Fruit fly (Drosophila melanogaster) whole organism, embryonic: ENCODE measurements around the gene p24-1.
A peak's percentile ranks its signal among the peaks of the same experiment; 100 is the strongest.

Source experiments
- Bteb2 ChIP-seq: fragments of 200-800 bp; sonication (Bioruptor generic); optimal IDR thresholded peaks from 2 replicates; lab custom pipeline; 2016; ENCODE audit warnings: missing biosample characterization, missing genetic modification characterization
- CG10654 ChIP-seq: fragments of 200-800 bp; sonication (Bioruptor generic); optimal IDR thresholded peaks from 2 replicates; lab custom pipeline; 2016; ENCODE audit warnings: missing biosample characterization, missing genetic modification characterization
- CG11398 ChIP-seq: fragments of 200-800 bp; sonication (Bioruptor generic); optimal IDR thresholded peaks from 2 replicates; lab custom pipeline; 2016; ENCODE audit warnings: missing biosample characterization, missing genetic modification characterization
- CG11504 ChIP-seq: fragments of 200-800 bp; sonication (Bioruptor generic); optimal IDR thresholded peaks from 3 replicates; lab custom pipeline; 2019; ENCODE audit warnings: missing biosample characterization, mild to moderate bottlenecking, missing genetic modification characterization, moderate library complexity
- CG12391 ChIP-seq: fragments of 200-800 bp; sonication (Bioruptor generic); optimal IDR thresholded peaks from 3 replicates; lab custom pipeline; 2018; ENCODE audit warnings: missing biosample characterization, mild to moderate bottlenecking, missing genetic modification characterization, moderate library complexity
- CG12769 ChIP-seq: fragments of 200-800 bp; sonication (Bioruptor generic); optimal IDR thresholded peaks from 2 replicates; lab custom pipeline; 2019; ENCODE audit warnings: missing biosample characterization, mild to moderate bottlenecking, missing genetic modification characterization, moderate library complexity
- CG12942 ChIP-seq: fragments of 200-800 bp; sonication (Bioruptor generic); optimal IDR thresholded peaks from 3 replicates; lab custom pipeline; 2016; ENCODE audit warnings: missing biosample characterization, missing genetic modification characterization
- CG14050 ChIP-seq: fragments of 200-800 bp; sonication (Bioruptor generic); IDR thresholded peaks from 3 replicates; pipeline ENCODE4 v1.3.6; 2022; ENCODE audit warnings: missing biosample characterization, missing genetic modification characterization
- CG14860 ChIP-seq: fragments of 200-800 bp; sonication (Bioruptor generic); IDR thresholded peaks from 3 replicates; pipeline ENCODE4 v1.3.6; 2022; ENCODE audit warnings: missing biosample characterization, missing genetic modification characterization; ENCODE audit not compliant: partially characterized antibody
- CG14965 ChIP-seq: fragments of 200-800 bp; sonication (Bioruptor generic); optimal IDR thresholded peaks from 2 replicates; lab custom pipeline; 2016; ENCODE audit warnings: missing biosample characterization, missing genetic modification characterization, borderline replicate concordance
- CG15269 ChIP-seq: fragments of 200-800 bp; sonication (Bioruptor generic); optimal IDR thresholded peaks from 2 replicates; lab custom pipeline; 2018; ENCODE audit warnings: missing biosample characterization, mild to moderate bottlenecking, missing genetic modification characterization, moderate library complexity
- CG1647 ChIP-seq: fragments of 200-800 bp; sonication (Bioruptor generic); optimal IDR thresholded peaks from 3 replicates; lab custom pipeline; 2016; ENCODE audit warnings: missing biosample characterization, missing genetic modification characterization
- CG17328 ChIP-seq: fragments of 200-800 bp; sonication (Bioruptor generic); IDR thresholded peaks from 2 replicates; pipeline ENCODE4 v1.3.6; 2022; ENCODE audit warnings: missing biosample characterization, missing genetic modification characterization
- CG30020 ChIP-seq: fragments of 200-800 bp; optimal IDR thresholded peaks from 2 replicates; lab custom pipeline; 2019; ENCODE audit warnings: missing biosample characterization, mild to moderate bottlenecking, missing genetic modification characterization, moderate library complexity
- CG32772 ChIP-seq: fragments of 200-800 bp; sonication (Bioruptor generic); IDR thresholded peaks from 2 replicates; pipeline ENCODE4 v1.3.6; 2022; ENCODE audit warnings: missing biosample characterization, missing genetic modification characterization
- CG34376 ChIP-seq: fragments of 200-800 bp; sonication (Bioruptor generic); optimal IDR thresholded peaks from 2 replicates; lab custom pipeline; 2018; ENCODE audit warnings: missing biosample characterization, mild to moderate bottlenecking, missing genetic modification characterization
- CG43689 ChIP-seq: fragments of 200-800 bp; sonication (Bioruptor generic); IDR thresholded peaks from 2 replicates; pipeline ENCODE4 v1.3.6; 2022; ENCODE audit warnings: missing biosample characterization, missing genetic modification characterization
- CG7271 ChIP-seq: fragments of 200-800 bp; sonication (Bioruptor generic); optimal IDR thresholded peaks from 2 replicates; lab custom pipeline; 2018; ENCODE audit warnings: missing biosample characterization, mild to moderate bottlenecking, missing genetic modification characterization, moderate library complexity
- CG7786 ChIP-seq: fragments of 200-800 bp; sonication (Bioruptor generic); optimal IDR thresholded peaks from 2 replicates; lab custom pipeline; 2016; ENCODE audit warnings: missing biosample characterization, missing genetic modification characterization
- CG7928 ChIP-seq: fragments of 200-800 bp; sonication (Bioruptor generic); optimal IDR thresholded peaks from 2 replicates; lab custom pipeline; 2017; ENCODE audit warnings: missing biosample characterization, mild to moderate bottlenecking, missing genetic modification characterization
- CG7963 ChIP-seq: fragments of 200-800 bp; sonication (Bioruptor generic); IDR thresholded peaks from 3 replicates; pipeline ENCODE4 v1.3.6; 2022; ENCODE audit warnings: missing biosample characterization, missing genetic modification characterization; ENCODE audit not compliant: partially characterized antibody
- CG8089 ChIP-seq: fragments of 200-800 bp; sonication (Bioruptor generic); optimal IDR thresholded peaks from 3 replicates; lab custom pipeline; 2016; ENCODE audit warnings: missing biosample characterization, missing genetic modification characterization
- CG8388 ChIP-seq: fragments of 200-800 bp; sonication (Bioruptor generic); optimal IDR thresholded peaks from 2 replicates; lab custom pipeline; 2019; ENCODE audit warnings: missing biosample characterization, mild to moderate bottlenecking, missing genetic modification characterization, moderate library complexity
- CG8924 ChIP-seq: fragments of 200-800 bp; optimal IDR thresholded peaks from 3 replicates; lab custom pipeline; 2019; ENCODE audit warnings: missing biosample characterization, mild to moderate bottlenecking, missing genetic modification characterization, moderate library complexity
- CG9437 ChIP-seq: fragments of 200-800 bp; sonication (Bioruptor generic); optimal IDR thresholded peaks from 2 replicates; lab custom pipeline; 2018; ENCODE audit warnings: missing biosample characterization, mild to moderate bottlenecking, missing genetic modification characterization
- CG9609 ChIP-seq: fragments of 200-800 bp; sonication (Bioruptor generic); optimal IDR thresholded peaks from 3 replicates; lab custom pipeline; 2016; ENCODE audit warnings: missing biosample characterization, missing genetic modification characterization
- D19A ChIP-seq: fragments of 200-800 bp; optimal IDR thresholded peaks from 3 replicates; lab custom pipeline; 2019; ENCODE audit warnings: missing biosample characterization, mild to moderate bottlenecking, missing genetic modification characterization, moderate library complexity
- Dbx ChIP-seq: fragments of 200-800 bp; sonication (Bioruptor generic); IDR thresholded peaks from 3 replicates; pipeline ENCODE4 v1.3.6; 2022; ENCODE audit warnings: missing biosample characterization, missing genetic modification characterization
- Deaf1 ChIP-seq: fragments of 200-800 bp; optimal IDR thresholded peaks from 3 replicates; lab custom pipeline; 2019; ENCODE audit warnings: missing biosample characterization, mild to moderate bottlenecking, missing genetic modification characterization, moderate library complexity
- ERR ChIP-seq: fragments of 200-800 bp; sonication (Bioruptor generic); optimal IDR thresholded peaks from 2 replicates; lab custom pipeline; 2016; ENCODE audit warnings: missing biosample characterization, missing genetic modification characterization
- Hr51 ChIP-seq, 2 experiments: fragments of 200-800 bp; sonication (Bioruptor generic); optimal IDR thresholded peaks; 2 replicates in 1 of 2; 3 replicates in 1 of 2; lab custom pipeline; 2016 to 2018; ENCODE audit warnings: missing biosample characterization in 2 of 2, missing genetic modification characterization in 2 of 2, mild to moderate bottlenecking in 1 of 2, moderate library complexity in 1 of 2
- Hsf ChIP-seq: fragments of 200-800 bp; sonication (Bioruptor generic); optimal IDR thresholded peaks from 3 replicates; lab custom pipeline; 2016; ENCODE audit warnings: missing biosample characterization, missing genetic modification characterization
- Opbp ChIP-seq: fragments of 200-800 bp; sonication (Bioruptor generic); IDR thresholded peaks from 3 replicates; pipeline ENCODE4 v1.3.6; 2022; ENCODE audit warnings: missing biosample characterization, missing genetic modification characterization; ENCODE audit not compliant: partially characterized antibody
- Sin3A ChIP-seq: fragments of >200 bp; optimal IDR thresholded peaks from 2 replicates; lab custom pipeline; 2018
- Six4 ChIP-seq: fragments of 200-800 bp; sonication (Bioruptor generic); optimal IDR thresholded peaks from 2 replicates; lab custom pipeline; 2016; ENCODE audit warnings: missing biosample characterization, missing genetic modification characterization
- Sox100B ChIP-seq: fragments of 200-800 bp; sonication (Bioruptor generic); optimal IDR thresholded peaks from 3 replicates; lab custom pipeline; 2018; ENCODE audit warnings: missing biosample characterization, mild to moderate bottlenecking, missing genetic modification characterization
- abd-A ChIP-seq: fragments of 200-800 bp; sonication (Bioruptor generic); optimal IDR thresholded peaks from 3 replicates; lab custom pipeline; 2019; ENCODE audit warnings: missing biosample characterization, mild to moderate bottlenecking, missing genetic modification characterization, moderate library complexity
- dan ChIP-seq: fragments of 200-800 bp; sonication (Bioruptor generic); IDR thresholded peaks from 2 replicates; pipeline ENCODE4 v1.3.6; 2022; ENCODE audit warnings: missing biosample characterization, missing genetic modification characterization
- dmrt11E ChIP-seq: fragments of 200-800 bp; sonication (Bioruptor generic); optimal IDR thresholded peaks from 3 replicates; lab custom pipeline; 2018; ENCODE audit warnings: missing biosample characterization, mild to moderate bottlenecking, missing genetic modification characterization, moderate library complexity
- en ChIP-seq: fragments of 200-800 bp; sonication (Bioruptor generic); optimal IDR thresholded peaks from 2 replicates; lab custom pipeline; 2016; ENCODE audit warnings: missing biosample characterization, missing genetic modification characterization
- ewg ChIP-seq: fragments of 200-800 bp; sonication (Bioruptor generic); optimal IDR thresholded peaks from 3 replicates; lab custom pipeline; 2017; ENCODE audit warnings: mild to moderate bottlenecking, missing biosample characterization, missing genetic modification reagents, missing genetic modification characterization
- gsb-n ChIP-seq: fragments of 200-800 bp; sonication (Bioruptor generic); optimal IDR thresholded peaks from 3 replicates; lab custom pipeline; 2018; ENCODE audit warnings: missing biosample characterization, mild to moderate bottlenecking, missing genetic modification characterization
- hth ChIP-seq: fragments of >200 bp; optimal IDR thresholded peaks from 2 replicates; lab custom pipeline; 2017; ENCODE audit warnings: inconsistent platforms
- kay ChIP-seq: fragments of 200-800 bp; sonication (Bioruptor generic); optimal IDR thresholded peaks from 2 replicates; lab custom pipeline; 2016; ENCODE audit warnings: missing biosample characterization, missing genetic modification characterization
- mirr ChIP-seq: fragments of 200-800 bp; sonication (Bioruptor generic); optimal IDR thresholded peaks from 3 replicates; lab custom pipeline; 2018; ENCODE audit warnings: missing biosample characterization, mild to moderate bottlenecking, missing genetic modification characterization
- nom ChIP-seq: fragments of 200-800 bp; sonication (Bioruptor generic); optimal IDR thresholded peaks from 2 replicates; lab custom pipeline; 2017; ENCODE audit warnings: missing biosample characterization, missing genetic modification characterization, mild to moderate bottlenecking, moderate library complexity, missing genetic modification reagents
- odd ChIP-seq: fragments of 200-800 bp; sonication (Bioruptor generic); optimal IDR thresholded peaks from 2 replicates; lab custom pipeline; 2017; ENCODE audit warnings: missing biosample characterization, mild to moderate bottlenecking, missing genetic modification characterization
- shn ChIP-seq: fragments of 200-800 bp; sonication (Bioruptor generic); optimal IDR thresholded peaks from 3 replicates; lab custom pipeline; 2016; ENCODE audit warnings: missing biosample characterization, missing genetic modification characterization
- z ChIP-seq: fragments of 200-800 bp; sonication (Bioruptor generic); IDR thresholded peaks from 3 replicates; pipeline ENCODE4 v1.3.6; 2022; ENCODE audit warnings: missing biosample characterization, missing genetic modification characterization
- zen ChIP-seq: fragments of 200-800 bp; sonication (Bioruptor generic); optimal IDR thresholded peaks from 3 replicates; lab custom pipeline; 2018; ENCODE audit warnings: missing biosample characterization, mild to moderate bottlenecking, missing genetic modification characterization, moderate library complexity
- zen2 ChIP-seq: fragments of 200-800 bp; sonication (Bioruptor generic); IDR thresholded peaks from 3 replicates; pipeline ENCODE4 v1.3.6; 2022; ENCODE audit warnings: missing biosample characterization, missing genetic modification characterization; ENCODE audit not compliant: partially characterized antibody

The p24-1 gene

DNA sequence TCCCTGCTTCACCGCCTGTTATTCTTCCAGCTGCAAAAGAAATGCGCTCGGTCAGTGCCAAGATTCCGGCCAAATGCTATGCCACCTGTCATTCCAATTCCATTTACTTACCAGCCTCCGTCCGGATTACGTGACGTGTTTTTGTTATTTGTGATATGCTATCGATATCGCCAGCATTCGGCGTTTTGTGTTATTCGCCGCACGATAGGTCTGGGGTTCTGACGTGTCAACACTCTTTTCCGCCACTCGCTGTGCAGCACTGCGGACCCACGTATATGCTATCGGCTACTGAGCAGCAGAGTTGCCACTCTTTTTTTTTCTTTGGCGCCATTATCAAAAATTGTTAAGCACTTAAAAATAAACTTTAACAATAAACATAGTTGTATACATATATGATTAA is at the start of gene p24-1:
TSS of gene p24-1 (minus strand) at position 221 of the 400 bp plus-strand sequence.
- TF ChIP-seq CG12769 (peak; percentile 30), mirr (GFP tag; lab: Kevin White, UChicago) (peak; percentile 39), CG34376 (peak; percentile 51), CG10654 (GFP tag; lab: Kevin White, UChicago) (no peak), CG9609 (GFP tag; lab: Kevin White, UChicago) (peak; percentile 64), dmrt11E (tag; lab: Kevin White, UChicago) (no peak), Deaf1 (tag; lab: Kevin White, UChicago) (peak; percentile 18), CG7928 (GFP tag; lab: Kevin White, UChicago) (peak; percentile 11), CG7271 (tag; lab: Kevin White, UChicago) (no peak), Six4 (GFP tag; lab: Kevin White, UChicago) (no peak), CG1647 (peak; percentile 22), CG43689 (GFP tag; lab: Robert Waterston, UW) (no peak), Hsf (GFP tag; lab: Kevin White, UChicago) (peak; percentile 48), CG11398 (GFP tag; lab: Kevin White, UChicago) (no peak), zen2 (GFP tag; lab: Robert Waterston, UW) (peak; percentile 60; the same call in 1 of the 3 replicates), CG9437 (GFP tag; lab: Kevin White, UChicago) (peak; percentile 80), D19A (no peak), CG12391 (tag; lab: Kevin White, UChicago) (peak; percentile 36), CG32772 (0 out of 2 replicates have a peak, but pooled peaks have one; percentile 15), kay (peak; percentile 48), ERR (GFP tag; lab: Kevin White, UChicago) (peak; percentile 59), gsb-n (tag; lab: Kevin White, UChicago) (no peak), CG8924 (no peak), CG14050 (GFP tag; lab: Robert Waterston, UW) (no peak), shn (GFP tag; lab: Kevin White, UChicago) (peak; percentile 40), Sox100B (GFP tag; lab: Kevin White, UChicago) (no peak), CG8388 (GFP tag; lab: Kevin White, UChicago) (no peak), Hr51 (GFP tag; optimal IDR thresholded peaks at IDR 0.05; lab: Kevin White, UChicago) (peak in 1 of 2 experiments; percentile 49), en (no peak), CG30020 (peak; percentile 14), CG11504 (tag; lab: Kevin White, UChicago) (peak; percentile 36), z (GFP tag; lab: Robert Waterston, UW) (no peak), odd (peak; percentile 38), zen (tag; lab: Kevin White, UChicago) (no peak), CG14965 (GFP tag; lab: Kevin White, UChicago) (no peak), CG12942 (GFP tag; lab: Kevin White, UChicago) (peak; percentile 40), abd-A (tag; lab: Kevin White, UChicago) (no peak), hth (lab: Kevin White, UChicago) (no peak), Bteb2 (GFP tag; lab: Kevin White, UChicago) (peak; percentile 7), Sin3A (lab: Kevin White, UChicago) (peak; percentile 22), CG8089 (GFP tag; lab: Kevin White, UChicago) (no peak), Dbx (GFP tag; lab: Robert Waterston, UW) (peak; percentile 71; the same call in 2 of the 3 replicates), Opbp (GFP tag; lab: Robert Waterston, UW) (peak; percentile 92), CG7963 (GFP tag; lab: Robert Waterston, UW) (peak; percentile 74), CG17328 (GFP tag; lab: Robert Waterston, UW) (0 out of 2 replicates have a peak, but pooled peaks have one; percentile 20), CG14860 (GFP tag; lab: Robert Waterston, UW) (peak; percentile 74), CG7786 (GFP tag; lab: Kevin White, UChicago) (peak; percentile 55), dan (no peak), nom (peak; percentile 18), ewg (GFP tag; lab: Kevin White, UChicago) (no peak), CG15269 (tag; lab: Kevin White, UChicago) (peak; percentile 23)
